Worm (Caenorhabditis elegans) whole organism, midembryonic: Measurements from ENCODE around the gene C05G5.3.

Source experiments
- cog-1 ChIP-seq: sonication (generic microtip); optimal IDR thresholded peaks from 2 replicates; lab custom pipeline; 2016; ENCODE audit warnings: missing genetic modification characterization, missing compliant biosample characterization
- flt-1 ChIP-seq: fragments of 200-800 bp; sonication (Bioruptor generic); IDR thresholded peaks from 2 replicates; pipeline ENCODE4 v1.3.6; 2022; ENCODE audit warnings: missing genetic modification characterization, missing compliant biosample characterization

- TF ChIP-seq flt-1 (GFP tag; lab: Robert Waterston, UW) (no peak), cog-1 (no peak)
These were observed 40.6 kb downstream of the C05G5.3 start, which contains the start of gene atrn-1 for ce11 chrX:14711168-14711629.
